Fruit fly (Drosophila melanogaster) Kc167 (cell line): Measurements from ENCODE around the gene Tsp68C.

Experiments used
- Myc ChIP-seq: fragments of >200 bp; optimal IDR thresholded peaks from 2 replicates; lab custom pipeline; 2017; ENCODE audit warnings: missing external identifiers
- psq ChIP-seq: fragments of >200 bp; optimal IDR thresholded peaks from 2 replicates; lab custom pipeline; 2017; ENCODE audit warnings: missing external identifiers

DNA sequence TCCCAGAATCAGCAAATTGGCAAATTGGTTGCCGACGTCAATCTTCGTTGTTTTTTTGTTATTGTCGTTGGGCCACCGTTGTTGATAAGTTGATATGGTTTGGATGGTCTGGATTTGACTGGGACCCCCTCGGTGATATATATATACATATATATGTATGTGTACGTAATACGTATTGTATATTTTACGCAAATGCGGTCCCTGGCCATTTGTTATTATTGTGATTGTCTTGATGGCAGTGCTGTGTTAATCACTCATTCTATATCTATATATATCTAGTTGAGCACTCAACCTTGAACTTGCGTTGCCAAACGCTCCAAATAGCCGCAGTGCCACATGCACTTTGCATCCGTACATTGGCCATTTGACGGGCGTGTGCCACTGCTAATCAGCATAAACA is 21.1 kb downstream of the Tsp68C start:
- TF ChIP-seq Myc (lab: Kevin White, UChicago): no peak
- no peak for TF ChIP-seq psq (lab: Kevin White, UChicago)
